Worm (Caenorhabditis elegans) whole organism, late embryonic: ENCODE data around the gene tomm-70.

Experiments
- elt-4 ChIP-seq: sonication (generic microtip); optimal IDR thresholded peaks from 2 replicates; lab custom pipeline; 2016; ENCODE audit warnings: missing genetic modification characterization, missing compliant biosample characterization
- ets-4 ChIP-seq: sonication (generic microtip); optimal IDR thresholded peaks from 2 replicates; lab custom pipeline; 2016; ENCODE audit warnings: missing genetic modification characterization, missing compliant biosample characterization
- hlh-8 ChIP-seq: sonication (generic microtip); optimal IDR thresholded peaks from 2 replicates; lab custom pipeline; 2016; ENCODE audit warnings: missing genotype, missing genetic modification characterization, missing compliant biosample characterization
- nfya-1 ChIP-seq: sonication (generic microtip); optimal IDR thresholded peaks from 2 replicates; lab custom pipeline; 2017; ENCODE audit warnings: missing genetic modification characterization, mild to moderate bottlenecking, missing compliant biosample characterization, antibody characterized with exemption, moderate library complexity
- pha-4 ChIP-seq: fragments of 150-350 bp; optimal IDR thresholded peaks from 2 replicates; lab custom pipeline; 2018; ENCODE audit warnings: missing biosample characterization, missing genetic modification reagents, missing genetic modification characterization
- rnt-1 ChIP-seq: sonication (generic microtip); optimal IDR thresholded peaks from 2 replicates; lab custom pipeline; 2016; ENCODE audit warnings: missing genetic modification characterization, missing compliant biosample characterization
- sdc-2 ChIP-seq: sonication (generic microtip); optimal IDR thresholded peaks from 2 replicates; lab custom pipeline; 2016; ENCODE audit warnings: missing genotype, missing genetic modification characterization, missing compliant biosample characterization

Gene tomm-70

ce11 chrIII:8704765-8705164 lies 49.8 kb downstream of the tomm-70 start, which contains the start of gene B0303.16:
Gene B0303.16 (plus strand): TSS chrIII:8705065.
- no peak for TF ChIP-seq pha-4 (tag; lab: Kevin White, UChicago)
- TF ChIP-seq sdc-2 (tag; lab: Kevin White, UChicago): no peak
- TF ChIP-seq hlh-8 (tag; lab: Kevin White, UChicago): no peak
- no peak for TF ChIP-seq ets-4 (tag; lab: Kevin White, UChicago)
- TF ChIP-seq elt-4 (tag; lab: Kevin White, UChicago): no peak
- TF ChIP-seq rnt-1 (tag; lab: Kevin White, UChicago): no peak
- TF ChIP-seq nfya-1 (tag; lab: Kevin White, UChicago): no peak
